Worm (Caenorhabditis elegans): ENCODE measurements around the gene ZK1248.15.

- TF ChIP-seq ztf-11 (tag; optimal IDR thresholded peaks at IDR 0.05), result no peak
- no peak for TF ChIP-seq R02D3.7 (tag; optimal IDR thresholded peaks at IDR 0.05)
- no peak for TF ChIP-seq unc-62 (GFP tag; optimal IDR thresholded peaks at IDR 0.05)
- no peak for TF ChIP-seq elt-3 (tag; optimal IDR thresholded peaks at IDR 0.05)
- TF ChIP-seq lin-13 (GFP tag; optimal IDR thresholded peaks at IDR 0.05), result no peak
- TF ChIP-seq unc-39 (tag; optimal IDR thresholded peaks at IDR 0.05), result no peak
- no peak for TF ChIP-seq ceh-82 (tag; optimal IDR thresholded peaks at IDR 0.05)
These were observed 48.0 kb downstream of the ZK1248.15 start, which contains the start of gene lect-2 for ce11 chrII:5790313-5790773.
